Worm (Caenorhabditis elegans): ENCODE results near the gene usp-14.
A peak's percentile ranks its signal among the peaks of the same experiment; 100 is the strongest.

usp-14 gene

DNA sequence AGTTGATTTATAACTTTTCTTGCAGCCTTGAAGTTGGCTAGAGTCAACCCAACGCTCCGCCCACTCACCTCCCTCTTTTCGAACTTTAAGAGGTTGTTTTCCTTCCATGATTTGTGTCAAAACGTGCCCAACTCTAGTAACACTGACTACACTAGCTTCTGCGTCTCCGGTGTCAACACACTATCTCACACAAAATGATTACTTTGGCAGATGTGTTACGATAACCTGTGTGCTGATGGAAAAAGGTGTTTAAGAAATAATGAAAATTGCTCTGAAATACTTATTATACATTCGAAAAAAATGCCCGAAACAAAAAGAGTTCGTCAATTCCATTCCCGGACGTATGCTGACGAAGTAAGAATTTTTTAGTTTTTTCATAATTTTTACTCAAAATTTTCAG lies 14.5 kb upstream of the usp-14 start, which contains the start of gene K10H10.6:
Gene K10H10.6, plus strand, starts transcription at position 301 of the 400 bp plus-strand sequence.
- TF ChIP-seq B0310.2 (tag; optimal IDR thresholded peaks at IDR 0.05) (no peak), hmg-4 (GFP tag; optimal IDR thresholded peaks at IDR 0.05) (no peak), tbx-37 (GFP tag; conservative IDR thresholded peaks at IDR 0.05) (no peak), ama-1 (optimal IDR thresholded peaks at IDR 0.05) (no peak), sea-1 (GFP tag; conservative IDR thresholded peaks at IDR 0.05) (no peak), scrt-1 (GFP tag; IDR thresholded peaks at IDR 0.05) (no peak), ceh-13 (GFP tag; optimal IDR thresholded peaks at IDR 0.05) (no peak), tbx-11 (GFP tag; IDR thresholded peaks at IDR 0.05) (no peak), aly-1 (tag; optimal IDR thresholded peaks at IDR 0.05) (no peak), hmbx-1 (tag; optimal IDR thresholded peaks at IDR 0.05) (no peak), flt-1 (GFP tag; IDR thresholded peaks at IDR 0.05) (no peak), F13C5.2 (tag; optimal IDR thresholded peaks at IDR 0.05) (no peak)

DNA sequence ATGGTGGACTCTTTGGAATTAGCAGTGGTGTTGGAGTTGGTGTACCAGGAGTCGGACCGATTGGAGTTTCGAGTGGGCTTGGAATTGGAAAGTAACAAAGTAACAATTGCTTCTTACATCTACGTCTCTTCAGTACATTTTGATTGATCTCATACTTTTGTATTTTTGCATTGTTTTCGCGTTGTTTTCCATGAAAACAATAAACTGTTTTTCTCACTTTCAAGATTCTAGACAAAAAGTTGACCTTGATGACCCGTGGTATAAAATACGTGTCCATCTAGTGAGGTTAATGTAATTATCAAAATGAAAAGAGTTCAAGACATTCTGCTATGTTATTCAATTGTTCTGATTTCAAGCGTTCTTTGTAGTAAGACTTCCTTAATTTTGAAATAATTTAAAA lies 13.0 kb upstream of the usp-14 start, which contains the start of gene K10H10.5:
Gene K10H10.5, plus strand, starts transcription at position 301 of the 400 bp plus-strand sequence.
- TF ChIP-seq hnd-1 (tag; optimal IDR thresholded peaks at IDR 0.05), result no peak
- no peak for TF ChIP-seq ama-1 (optimal IDR thresholded peaks at IDR 0.05)
- no peak for TF ChIP-seq ets-7 (tag; optimal IDR thresholded peaks at IDR 0.05)
- no peak for TF ChIP-seq tra-4 (tag; optimal IDR thresholded peaks at IDR 0.05)
- no peak for TF ChIP-seq hmg-4 (GFP tag; optimal IDR thresholded peaks at IDR 0.05)
- TF ChIP-seq hmbx-1 (tag; optimal IDR thresholded peaks at IDR 0.05), result no peak
- TF ChIP-seq tbx-11 (GFP tag; IDR thresholded peaks at IDR 0.05), result no peak
- TF ChIP-seq tbx-37 (GFP tag; conservative IDR thresholded peaks at IDR 0.05), result no peak
- no peak for TF ChIP-seq pes-1 (GFP tag; IDR thresholded peaks at IDR 0.05)

ce11 chrII:14500122-14500521 lies 11.6 kb upstream of the usp-14 start, which contains the start of gene K10H10.4:
Gene K10H10.4 (plus strand): TSS chrII:14500422.
- no peak for TF ChIP-seq flt-1 (GFP tag; IDR thresholded peaks at IDR 0.05)
- no peak for TF ChIP-seq tbx-11 (GFP tag; IDR thresholded peaks at IDR 0.05)
- no peak for TF ChIP-seq ceh-36 (tag; optimal IDR thresholded peaks at IDR 0.05)
- TF ChIP-seq aly-1 (tag; optimal IDR thresholded peaks at IDR 0.05), result no peak
- no peak for TF ChIP-seq F13C5.2 (tag; optimal IDR thresholded peaks at IDR 0.05)
- no peak for TF ChIP-seq hmg-4 (GFP tag; optimal IDR thresholded peaks at IDR 0.05)
- no peak for TF ChIP-seq scrt-1 (GFP tag; IDR thresholded peaks at IDR 0.05)
- TF ChIP-seq tra-4 (tag; optimal IDR thresholded peaks at IDR 0.05), result no peak
- TF ChIP-seq hmbx-1 (tag; optimal IDR thresholded peaks at IDR 0.05), result no peak
- no peak for TF ChIP-seq sea-1 (GFP tag; conservative IDR thresholded peaks at IDR 0.05)
- no peak for TF ChIP-seq hnd-1 (tag; optimal IDR thresholded peaks at IDR 0.05)
- TF ChIP-seq ama-1 (optimal IDR thresholded peaks at IDR 0.05), result no peak
- TF ChIP-seq B0310.2 (tag; optimal IDR thresholded peaks at IDR 0.05), result no peak
- no peak for TF ChIP-seq tbx-37 (GFP tag; conservative IDR thresholded peaks at IDR 0.05)
- TF ChIP-seq ets-7 (tag; optimal IDR thresholded peaks at IDR 0.05), result no peak
- no peak for TF ChIP-seq pes-1 (GFP tag; IDR thresholded peaks at IDR 0.05)
- no peak for TF ChIP-seq ceh-13 (GFP tag; optimal IDR thresholded peaks at IDR 0.05)

- no peak for TF ChIP-seq B0310.2 (tag; optimal IDR thresholded peaks at IDR 0.05)
- TF ChIP-seq ceh-13 (GFP tag; optimal IDR thresholded peaks at IDR 0.05), result no peak
- no peak for TF ChIP-seq ceh-36 (tag; optimal IDR thresholded peaks at IDR 0.05)
- no peak for TF ChIP-seq hnd-1 (tag; optimal IDR thresholded peaks at IDR 0.05)
- no peak for TF ChIP-seq tbx-37 (GFP tag; conservative IDR thresholded peaks at IDR 0.05)
- TF ChIP-seq ets-7 (tag; optimal IDR thresholded peaks at IDR 0.05), result no peak
- TF ChIP-seq tbx-11 (GFP tag; IDR thresholded peaks at IDR 0.05), result no peak
- no peak for TF ChIP-seq pes-1 (GFP tag; IDR thresholded peaks at IDR 0.05)
- no peak for TF ChIP-seq hmg-4 (GFP tag; optimal IDR thresholded peaks at IDR 0.05)
- no peak for TF ChIP-seq F13C5.2 (tag; optimal IDR thresholded peaks at IDR 0.05)
- TF ChIP-seq flt-1 (GFP tag; IDR thresholded peaks at IDR 0.05), result no peak
- no peak for TF ChIP-seq ama-1 (optimal IDR thresholded peaks at IDR 0.05)
- TF ChIP-seq aly-1 (tag; optimal IDR thresholded peaks at IDR 0.05), result no peak
- TF ChIP-seq tra-4 (tag; optimal IDR thresholded peaks at IDR 0.05), result no peak
Observed at ce11 chrII:14497848-14498247, 9.4 kb upstream of the usp-14 start, which contains the start of gene dhs-8. Gene dhs-8 (plus strand): TSS chrII:14498026.

DNA sequence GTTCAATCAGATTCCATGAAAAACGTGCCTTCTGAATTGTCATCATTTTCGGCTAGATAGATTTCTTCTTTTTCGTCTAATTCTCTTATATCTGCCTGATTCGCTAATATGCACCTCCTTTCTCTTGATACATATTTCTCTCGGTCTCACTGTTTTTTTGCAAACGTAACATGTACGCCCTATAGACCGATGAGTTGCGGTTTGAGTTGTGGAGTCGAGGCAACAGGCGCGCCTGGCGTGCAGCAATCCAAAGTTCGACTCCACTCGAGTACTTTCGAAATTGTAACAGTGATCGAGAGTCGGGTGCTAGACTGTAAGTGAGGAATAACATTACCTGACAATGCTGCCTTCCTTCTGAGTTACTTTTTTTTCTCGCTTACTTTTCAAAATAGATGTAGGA lies 8.3 kb upstream of the usp-14 start:
- peak; percentile 80 for TF ChIP-seq ets-7 (tag; optimal IDR thresholded peaks at IDR 0.05)
- no peak for TF ChIP-seq ama-1 (optimal IDR thresholded peaks at IDR 0.05)
- TF ChIP-seq aly-1 (tag; optimal IDR thresholded peaks at IDR 0.05), result peak; percentile 97
- peak; percentile 87 for TF ChIP-seq hmbx-1 (tag; optimal IDR thresholded peaks at IDR 0.05)
- peak; percentile 89 for TF ChIP-seq ceh-13 (GFP tag; optimal IDR thresholded peaks at IDR 0.05)
- peak; percentile 92 for TF ChIP-seq sea-1 (GFP tag; conservative IDR thresholded peaks at IDR 0.05)
- TF ChIP-seq F13C5.2 (tag; optimal IDR thresholded peaks at IDR 0.05), result peak; percentile 90
- TF ChIP-seq scrt-1 (GFP tag; IDR thresholded peaks at IDR 0.05), result peak; percentile 91
- TF ChIP-seq hmg-4 (GFP tag; optimal IDR thresholded peaks at IDR 0.05), result peak; percentile 98
- TF ChIP-seq pes-1 (GFP tag; IDR thresholded peaks at IDR 0.05), result peak; percentile 93
- TF ChIP-seq hnd-1 (tag; optimal IDR thresholded peaks at IDR 0.05), result peak; percentile 95
- peak; percentile 93 for TF ChIP-seq ceh-36 (tag; optimal IDR thresholded peaks at IDR 0.05)
- TF ChIP-seq B0310.2 (tag; optimal IDR thresholded peaks at IDR 0.05), result peak; percentile 84
- TF ChIP-seq flt-1 (GFP tag; IDR thresholded peaks at IDR 0.05), result peak; percentile 91
- TF ChIP-seq tra-4 (tag; optimal IDR thresholded peaks at IDR 0.05), result peak; percentile 86
- TF ChIP-seq tbx-11 (GFP tag; IDR thresholded peaks at IDR 0.05), result peak; percentile 90
- TF ChIP-seq tbx-37 (GFP tag; conservative IDR thresholded peaks at IDR 0.05), result peak; percentile 48; the same call in 1 of the 2 replicates

- TF ChIP-seq tra-4 (tag; optimal IDR thresholded peaks at IDR 0.05) (no peak), aly-1 (tag; optimal IDR thresholded peaks at IDR 0.05) (no peak), B0310.2 (tag; optimal IDR thresholded peaks at IDR 0.05) (no peak), tbx-37 (GFP tag; conservative IDR thresholded peaks at IDR 0.05) (no peak), sea-1 (GFP tag; conservative IDR thresholded peaks at IDR 0.05) (no peak), hnd-1 (tag; optimal IDR thresholded peaks at IDR 0.05) (no peak), hmbx-1 (tag; optimal IDR thresholded peaks at IDR 0.05) (no peak), ama-1 (optimal IDR thresholded peaks at IDR 0.05) (no peak), hmg-4 (GFP tag; optimal IDR thresholded peaks at IDR 0.05) (no peak), flt-1 (GFP tag; IDR thresholded peaks at IDR 0.05) (no peak), ceh-36 (tag; optimal IDR thresholded peaks at IDR 0.05) (no peak), F13C5.2 (tag; optimal IDR thresholded peaks at IDR 0.05) (no peak), tbx-11 (GFP tag; IDR thresholded peaks at IDR 0.05) (no peak), pes-1 (GFP tag; IDR thresholded peaks at IDR 0.05) (no peak), ceh-13 (GFP tag; optimal IDR thresholded peaks at IDR 0.05) (no peak), ets-7 (tag; optimal IDR thresholded peaks at IDR 0.05) (no peak), scrt-1 (GFP tag; IDR thresholded peaks at IDR 0.05) (no peak)
Observed at ce11 chrII:14495341-14495740, 6.9 kb upstream of the usp-14 start.

- TF ChIP-seq ets-7 (tag; optimal IDR thresholded peaks at IDR 0.05) (no peak), sea-1 (GFP tag; conservative IDR thresholded peaks at IDR 0.05) (no peak), tbx-11 (GFP tag; IDR thresholded peaks at IDR 0.05) (no peak), B0310.2 (tag; optimal IDR thresholded peaks at IDR 0.05) (no peak), hnd-1 (tag; optimal IDR thresholded peaks at IDR 0.05) (no peak), pes-1 (GFP tag; IDR thresholded peaks at IDR 0.05) (no peak), hmg-4 (GFP tag; optimal IDR thresholded peaks at IDR 0.05) (no peak), ceh-36 (tag; optimal IDR thresholded peaks at IDR 0.05) (no peak), flt-1 (GFP tag; IDR thresholded peaks at IDR 0.05) (no peak), ceh-13 (GFP tag; optimal IDR thresholded peaks at IDR 0.05) (no peak), F13C5.2 (tag; optimal IDR thresholded peaks at IDR 0.05) (no peak)
Observed at ce11 chrII:14494464-14494863, 6.0 kb upstream of the usp-14 start.
